Worm (Caenorhabditis elegans): ENCODE results near the gene Y39E4B.5.

DNA sequence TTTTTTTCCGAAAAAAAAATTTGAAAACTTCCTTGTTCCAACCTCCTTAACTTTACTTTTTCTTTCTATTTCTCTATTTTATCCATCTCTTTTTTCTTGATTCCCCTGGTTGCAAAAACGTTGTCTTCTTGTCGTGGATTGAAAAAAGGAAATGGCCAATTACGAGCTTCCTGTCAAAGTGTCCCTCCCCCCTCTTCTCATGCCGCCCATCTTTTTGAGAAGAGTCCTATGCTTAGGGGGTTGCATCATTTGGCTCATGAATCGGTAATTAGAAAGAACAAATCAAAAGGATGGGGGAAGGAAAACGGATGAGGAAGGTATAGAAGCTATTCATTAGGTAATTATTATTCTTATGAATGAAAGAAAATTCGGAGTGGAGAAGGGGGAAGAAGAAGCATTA, 42.6 kb upstream of the Y39E4B.5 start:
- TF ChIP-seq tra-4 (tag; optimal IDR thresholded peaks at IDR 0.05): no peak
- TF ChIP-seq ceh-36 (tag; optimal IDR thresholded peaks at IDR 0.05): no peak
- TF ChIP-seq tbx-37 (GFP tag; conservative IDR thresholded peaks at IDR 0.05): no peak
- TF ChIP-seq scrt-1 (GFP tag; IDR thresholded peaks at IDR 0.05): no peak
- TF ChIP-seq F13C5.2 (tag; optimal IDR thresholded peaks at IDR 0.05): no peak
- TF ChIP-seq tbx-11 (GFP tag; IDR thresholded peaks at IDR 0.05): no peak
- TF ChIP-seq ama-1 (optimal IDR thresholded peaks at IDR 0.05): no peak
- no peak for TF ChIP-seq ets-7 (tag; optimal IDR thresholded peaks at IDR 0.05)
- no peak for TF ChIP-seq B0310.2 (tag; optimal IDR thresholded peaks at IDR 0.05)
